Worm (Caenorhabditis elegans) whole organism, L3 larva: Measurements from ENCODE around the gene atf-2.
A peak's percentile ranks its signal among the peaks of the same experiment; 100 is the strongest.

Source experiments
- ceh-16 ChIP-seq: sonication (generic microtip); optimal IDR thresholded peaks from 2 replicates; lab custom pipeline; 2017; ENCODE audit warnings: missing biosample characterization, missing genetic modification characterization
- ceh-28 ChIP-seq: fragments of 150-350 bp; optimal IDR thresholded peaks from 2 replicates; lab custom pipeline; 2014; ENCODE audit warnings: missing biosample characterization, missing genetic modification reagents, missing genetic modification characterization
- elt-2 ChIP-seq: sonication (generic microtip); optimal IDR thresholded peaks from 2 replicates; lab custom pipeline; 2016; ENCODE audit warnings: missing genetic modification reagents, mild to moderate bottlenecking, missing genetic modification characterization, missing compliant biosample characterization
- fkh-2 ChIP-seq: fragments of 150-350 bp; optimal IDR thresholded peaks from 2 replicates; lab custom pipeline; 2014; ENCODE audit warnings: missing biosample characterization, missing genetic modification reagents, missing genetic modification characterization
- jun-1 ChIP-seq: fragments of 150-350 bp; optimal IDR thresholded peaks from 2 replicates; lab custom pipeline; 2014; ENCODE audit warnings: missing biosample characterization, missing genetic modification reagents, missing genetic modification characterization
- mdl-1 ChIP-seq: fragments of 150-350 bp; optimal IDR thresholded peaks from 2 replicates; lab custom pipeline; 2014; ENCODE audit warnings: missing biosample characterization, missing genetic modification characterization
- mml-1 ChIP-seq: fragments of 150-350 bp; sonication (generic microtip); optimal IDR thresholded peaks from 3 replicates; lab custom pipeline; 2014; ENCODE audit warnings: missing biosample characterization, missing genetic modification characterization
- nhr-237 ChIP-seq: fragments of 150-350 bp; optimal IDR thresholded peaks from 2 replicates; lab custom pipeline; 2014; ENCODE audit warnings: missing biosample characterization, missing genetic modification characterization
- unc-39 ChIP-seq: sonication (generic microtip); optimal IDR thresholded peaks from 4 replicates; lab custom pipeline; 2017; ENCODE audit warnings: missing biosample characterization, missing genetic modification characterization
- unc-62 ChIP-seq: fragments of 150-350 bp; sonication (generic microtip); optimal IDR thresholded peaks from 4 replicates; lab custom pipeline; 2014; ENCODE audit warnings: missing biosample characterization, missing genetic modification reagents, missing genetic modification characterization
- ztf-4 ChIP-seq: fragments of 150-350 bp; optimal IDR thresholded peaks from 2 replicates; lab custom pipeline; 2014; ENCODE audit warnings: missing biosample characterization, missing genetic modification characterization

DNA sequence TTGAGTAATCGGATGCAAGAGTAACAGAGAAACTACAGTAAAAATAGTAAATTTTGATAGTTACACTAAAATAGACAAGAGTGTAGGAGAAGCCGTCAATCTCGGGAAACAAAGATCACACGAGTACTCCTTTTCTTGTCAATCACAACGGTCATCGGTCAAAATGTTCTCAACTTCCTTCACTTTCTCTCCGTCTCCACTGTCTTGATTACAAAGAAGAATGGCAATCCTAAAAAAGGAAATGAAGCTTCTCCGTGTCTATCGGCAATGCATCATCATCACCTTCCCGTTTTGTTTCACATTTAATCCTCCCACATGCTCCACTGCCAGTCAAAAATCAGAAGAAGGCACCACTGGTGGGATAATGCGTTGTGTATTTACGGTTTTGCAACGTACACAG is 47.9 kb downstream of the atf-2 start:
- TF ChIP-seq mml-1 (tag; lab: Kevin White, UChicago), result no peak
- TF ChIP-seq jun-1 (tag; lab: Kevin White, UChicago), result no peak
- no peak for TF ChIP-seq nhr-237
- TF ChIP-seq elt-2, result no peak
- TF ChIP-seq mdl-1 (tag; lab: Kevin White, UChicago), result no peak
- no peak for TF ChIP-seq fkh-2
- TF ChIP-seq unc-39 (tag; lab: Kevin White, UChicago), result no peak
- TF ChIP-seq ceh-16 (tag; lab: Kevin White, UChicago), result no peak
- no peak for TF ChIP-seq ceh-28 (tag; lab: Kevin White, UChicago)
- peak; percentile 86 for TF ChIP-seq unc-62 (GFP tag; lab: Kevin White, UChicago)
- no peak for TF ChIP-seq ztf-4 (tag; lab: Kevin White, UChicago)
